Worm (Caenorhabditis elegans): Measurements from ENCODE around the gene sax-1.

Gene sax-1

DNA sequence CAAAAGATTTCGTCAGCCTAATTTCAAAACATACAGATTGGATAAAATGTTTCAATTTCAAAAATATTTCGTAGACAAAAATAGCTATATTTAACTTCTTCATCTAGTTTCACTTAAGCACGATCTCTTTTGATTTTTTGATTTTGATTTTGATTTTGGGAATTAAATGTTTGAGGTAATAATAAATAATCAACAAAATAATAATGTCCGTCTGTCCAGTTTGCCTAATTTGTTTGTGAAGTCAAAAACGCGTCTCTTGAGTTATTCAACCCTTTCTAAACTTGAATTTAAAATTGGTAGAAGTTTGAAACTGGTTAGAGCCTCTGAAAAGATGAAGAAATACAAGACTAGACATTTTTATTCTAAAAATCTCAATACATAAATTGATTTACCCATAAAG is 39.9 kb upstream of the sax-1 start:
- TF ChIP-seq ceh-91 (GFP tag; IDR thresholded peaks at IDR 0.05): no peak
- TF ChIP-seq B0035.1 (tag; optimal IDR thresholded peaks at IDR 0.05): no peak
- no peak for TF ChIP-seq sea-2 (GFP tag; IDR thresholded peaks at IDR 0.05)
- no peak for TF ChIP-seq gei-17 (GFP tag; optimal IDR thresholded peaks at IDR 0.05)
- no peak for TF ChIP-seq F39B2.1 (GFP tag; IDR thresholded peaks at IDR 0.05)

DNA sequence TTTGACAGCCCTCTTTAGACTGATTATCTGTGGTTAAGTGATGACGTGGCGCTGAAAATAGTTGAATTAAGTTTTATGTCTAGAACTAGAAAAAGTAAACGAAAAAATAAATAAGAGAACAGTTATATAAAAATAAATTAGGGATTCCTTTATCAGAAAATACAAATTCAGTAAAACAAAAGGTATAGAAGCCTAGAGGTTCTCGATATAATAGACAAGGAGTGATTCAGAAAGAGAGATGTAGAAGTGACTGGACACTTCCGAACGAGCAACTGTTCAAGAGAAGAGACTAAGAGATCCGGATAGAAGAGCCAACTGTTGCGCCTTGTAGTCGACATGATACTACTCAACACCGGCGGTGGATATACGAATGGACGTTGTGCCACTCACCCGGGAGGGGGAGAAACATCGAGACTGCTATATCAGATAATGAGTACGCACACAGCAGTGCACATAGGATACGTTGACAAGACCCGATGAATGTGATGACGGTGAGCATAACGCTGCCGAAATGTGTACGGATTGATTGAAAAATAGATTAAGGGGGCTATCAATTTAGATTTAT is 39.3 kb upstream of the sax-1 start, which contains the start of gene tag-278:
Gene tag-278, minus strand, starts transcription at position 51 of the 565 bp plus-strand sequence.
- TF ChIP-seq Y53F4B.3 (GFP tag; IDR thresholded peaks at IDR 0.05) (no peak), nfya-2 (GFP tag; IDR thresholded peaks at IDR 0.05) (no peak), hrde-1 (tag; optimal IDR thresholded peaks at IDR 0.05; ENCODE audit: borderline replicate concordance) (no peak), lin-40 (tag; optimal IDR thresholded peaks at IDR 0.05) (no peak), zim-3 (tag; optimal IDR thresholded peaks at IDR 0.05) (no peak), efl-1 (GFP tag; optimal IDR thresholded peaks at IDR 0.05) (no peak), sea-2 (GFP tag; IDR thresholded peaks at IDR 0.05) (no peak), lin-26 (GFP tag; IDR thresholded peaks at IDR 0.05) (no peak), unc-130 (GFP tag; optimal IDR thresholded peaks at IDR 0.05) (no peak), T07F8.4 (tag; optimal IDR thresholded peaks at IDR 0.05) (no peak), nfyb-1 (GFP tag; IDR thresholded peaks at IDR 0.05) (no peak), lin-35 (GFP tag; optimal IDR thresholded peaks at IDR 0.05) (no peak), egl-18 (GFP tag; IDR thresholded peaks at IDR 0.05) (no peak), C06A6.2 (GFP tag; conservative IDR thresholded peaks at IDR 0.05) (no peak), nhr-27 (tag; optimal IDR thresholded peaks at IDR 0.05) (no peak)

DNA sequence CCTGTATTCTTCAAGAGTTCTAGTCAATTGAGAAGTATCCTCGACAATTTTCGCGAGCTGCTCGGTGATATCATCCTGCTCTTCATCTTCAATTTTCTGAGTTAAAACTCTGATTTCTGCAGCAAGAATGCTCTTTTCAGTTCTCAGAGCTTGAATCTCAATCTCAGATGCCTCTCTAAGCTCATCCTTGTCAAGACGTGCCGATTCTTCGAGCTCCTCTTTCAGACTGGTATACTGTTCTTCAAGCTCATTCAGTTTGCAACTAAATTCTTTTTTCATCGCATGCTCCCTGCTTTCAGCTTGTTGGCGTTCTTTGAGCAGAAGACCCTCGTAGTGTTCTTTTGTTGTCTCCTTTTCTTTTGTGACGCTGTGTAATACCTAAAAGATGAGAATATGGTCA is 36.5 kb upstream of the sax-1 start:
- TF ChIP-seq xnd-1 (tag; optimal IDR thresholded peaks at IDR 0.05): no peak
- TF ChIP-seq pha-4 (tag; optimal IDR thresholded peaks at IDR 0.05): no peak
- no peak for TF ChIP-seq egrh-3 (GFP tag; IDR thresholded peaks at IDR 0.05)
- no peak for TF ChIP-seq unc-130 (GFP tag; optimal IDR thresholded peaks at IDR 0.05)
- no peak for TF ChIP-seq sea-2 (GFP tag; IDR thresholded peaks at IDR 0.05)
- no peak for TF ChIP-seq B0336.3 (GFP tag; IDR thresholded peaks at IDR 0.05)
- TF ChIP-seq lsy-27 (tag; optimal IDR thresholded peaks at IDR 0.05; ENCODE audit: borderline replicate concordance, insufficient read depth): no peak
- TF ChIP-seq lsl-1 (GFP tag; optimal IDR thresholded peaks at IDR 0.05): no peak
- no peak for TF ChIP-seq mel-28 (tag; optimal IDR thresholded peaks at IDR 0.05; ENCODE audit: borderline replicate concordance)

DNA sequence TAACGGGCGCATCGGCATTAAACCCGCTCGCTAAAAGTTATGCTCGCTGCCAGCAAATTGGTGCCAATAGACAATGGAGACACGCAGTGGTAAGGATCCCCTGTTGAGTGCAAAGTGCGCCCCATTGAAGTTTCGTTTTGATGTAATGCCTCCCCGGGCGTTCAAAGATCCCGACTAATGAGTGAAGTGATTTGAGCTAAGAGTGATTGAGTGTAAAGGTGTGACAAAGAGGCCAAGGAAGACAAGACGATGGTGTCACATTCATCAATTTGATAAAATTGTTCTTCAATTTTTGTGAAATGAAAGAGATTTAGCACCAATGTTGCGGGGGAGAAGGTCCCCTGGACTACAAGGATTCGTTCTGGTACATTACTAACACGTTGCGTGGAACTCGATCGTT is 33.1 kb upstream of the sax-1 start:
- no peak for TF ChIP-seq B0035.1 (tag; optimal IDR thresholded peaks at IDR 0.05)
- no peak for TF ChIP-seq ztf-26 (tag; optimal IDR thresholded peaks at IDR 0.05)
- no peak for TF ChIP-seq F33H1.4 (GFP tag; IDR thresholded peaks at IDR 0.05)
- no peak for TF ChIP-seq unc-62 (GFP tag; optimal IDR thresholded peaks at IDR 0.05)
- TF ChIP-seq tbx-9 (tag; optimal IDR thresholded peaks at IDR 0.05; ENCODE audit: borderline replicate concordance): no peak

DNA sequence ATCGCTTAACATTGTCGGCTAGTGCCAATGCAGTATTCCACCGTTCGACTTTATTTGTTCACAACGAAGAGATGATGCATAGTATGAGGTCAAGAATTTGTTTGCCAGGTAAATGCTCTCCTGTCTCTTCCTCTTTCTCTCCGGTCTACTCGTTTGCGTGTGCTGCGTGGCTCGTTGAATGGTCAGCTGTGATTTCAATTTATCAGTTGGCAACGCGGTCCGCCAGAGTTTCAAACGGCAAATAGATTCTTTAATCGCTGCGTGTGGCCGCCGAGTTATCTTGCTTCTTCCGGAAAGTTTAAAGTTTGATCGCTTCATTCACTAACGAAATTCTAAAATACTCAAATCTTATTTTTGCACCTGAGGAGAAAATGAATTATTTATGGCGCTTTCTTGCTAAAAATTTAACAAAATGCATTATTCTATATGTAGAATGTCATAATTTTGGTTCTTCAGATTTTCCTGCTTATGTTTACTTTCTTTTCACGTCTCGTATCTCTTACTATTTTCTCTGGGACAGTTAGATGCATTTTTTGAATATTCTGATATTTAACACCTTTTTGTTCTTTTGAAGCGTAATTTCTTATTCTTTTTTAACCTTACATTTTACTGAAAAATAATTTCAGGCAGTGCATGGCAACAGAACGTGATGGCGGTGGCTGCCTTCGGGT is 30.7 kb upstream of the sax-1 start, which contains the start of gene tsp-17:
Gene tsp-17, plus strand, starts transcription at position 621 of the 671 bp plus-strand sequence.
- no peak for TF ChIP-seq Y53F4B.3 (GFP tag; IDR thresholded peaks at IDR 0.05)
- no peak for TF ChIP-seq nfya-2 (GFP tag; IDR thresholded peaks at IDR 0.05)
- TF ChIP-seq lir-1 (GFP tag; conservative IDR thresholded peaks at IDR 0.05): no peak
- no peak for TF ChIP-seq bed-1 (GFP tag; IDR thresholded peaks at IDR 0.05)
- TF ChIP-seq C06A6.2 (GFP tag; conservative IDR thresholded peaks at IDR 0.05): no peak
- TF ChIP-seq nhr-120 (GFP tag; IDR thresholded peaks at IDR 0.05): no peak
- no peak for TF ChIP-seq madf-10 (tag; optimal IDR thresholded peaks at IDR 0.05)
- TF ChIP-seq sptf-2 (GFP tag; optimal IDR thresholded peaks at IDR 0.05): no peak
- no peak for TF ChIP-seq F57A8.1 (GFP tag; optimal IDR thresholded peaks at IDR 0.05)
- no peak for TF ChIP-seq F37B4.10 (GFP tag; IDR thresholded peaks at IDR 0.05)
- TF ChIP-seq nhr-179 (tag; optimal IDR thresholded peaks at IDR 0.05): no peak
- TF ChIP-seq Y67H2A.10 (GFP tag; conservative IDR thresholded peaks at IDR 0.05): no peak
- TF ChIP-seq akir-1 (GFP tag; optimal IDR thresholded peaks at IDR 0.05): no peak
- TF ChIP-seq ztf-18 (tag; optimal IDR thresholded peaks at IDR 0.05): no peak
- no peak for TF ChIP-seq ceh-79 (tag; optimal IDR thresholded peaks at IDR 0.05)

Data from whole organism, young adult.